Worm (Caenorhabditis elegans) whole organism, mixed stage, embryonic: ENCODE results near the gene C24H11.5.

Experiments
- M03D4.4 ChIP-seq: sonication (generic microtip); optimal IDR thresholded peaks from 2 replicates; lab custom pipeline; 2017; ENCODE audit warnings: mild to moderate bottlenecking, missing genetic modification characterization, missing compliant biosample characterization
- bed-3 ChIP-seq: fragments of 200-800 bp; sonication (Bioruptor generic); optimal IDR thresholded peaks from 3 replicates; lab custom pipeline; 2018; ENCODE audit warnings: mild to moderate bottlenecking, missing genetic modification characterization, moderate library complexity, missing compliant biosample characterization
- blmp-1 ChIP-seq: fragments of 150-350 bp; optimal IDR thresholded peaks from 2 replicates; lab custom pipeline; 2014; ENCODE audit warnings: missing biosample characterization, missing genetic modification characterization
- ceh-39 ChIP-seq: fragments of 150-350 bp; optimal IDR thresholded peaks from 2 replicates; lab custom pipeline; 2014; ENCODE audit warnings: missing biosample characterization, missing genetic modification characterization
- ceh-43 ChIP-seq: fragments of 200-800 bp; sonication (Bioruptor generic); optimal IDR thresholded peaks from 2 replicates; lab custom pipeline; 2018; ENCODE audit warnings: mild to moderate bottlenecking, missing genetic modification characterization, moderate library complexity, missing compliant biosample characterization
- ceh-83 ChIP-seq: fragments of 200-800 bp; sonication (Bioruptor generic); optimal IDR thresholded peaks from 2 replicates; lab custom pipeline; 2018; ENCODE audit warnings: mild to moderate bottlenecking, missing genetic modification characterization, missing compliant biosample characterization
- ces-1 ChIP-seq: fragments of 150-350 bp; optimal IDR thresholded peaks from 2 replicates; lab custom pipeline; 2014; ENCODE audit warnings: missing biosample characterization, missing genetic modification reagents, missing genetic modification characterization
- cnd-1 ChIP-seq: fragments of 200-800 bp; sonication (Bioruptor generic); optimal IDR thresholded peaks from 2 replicates; lab custom pipeline; 2018; ENCODE audit warnings: mild to moderate bottlenecking, missing genetic modification characterization, missing compliant biosample characterization
- drap-1 ChIP-seq: fragments of 200-800 bp; sonication (Bioruptor generic); optimal IDR thresholded peaks from 3 replicates; lab custom pipeline; 2018; ENCODE audit warnings: mild to moderate bottlenecking, missing genetic modification characterization, missing compliant biosample characterization
- elt-1 ChIP-seq: sonication (generic microtip); optimal IDR thresholded peaks from 2 replicates; lab custom pipeline; 2017; ENCODE audit warnings: missing genetic modification characterization, mild to moderate bottlenecking, missing compliant biosample characterization, antibody characterized with exemption, moderate library complexity, borderline replicate concordance; ENCODE audit not compliant: insufficient read depth
- elt-3 ChIP-seq: fragments of 150-350 bp; optimal IDR thresholded peaks from 2 replicates; lab custom pipeline; 2014; ENCODE audit warnings: missing biosample characterization, missing genetic modification characterization
- ham-2 ChIP-seq: fragments of 200-800 bp; sonication (Bioruptor generic); optimal IDR thresholded peaks from 2 replicates; lab custom pipeline; 2018; ENCODE audit warnings: mild to moderate bottlenecking, missing genetic modification characterization, missing compliant biosample characterization
- lsy-2 ChIP-seq: fragments of 150-350 bp; optimal IDR thresholded peaks from 2 replicates; lab custom pipeline; 2014; ENCODE audit warnings: missing biosample characterization, missing genetic modification characterization
- mab-5 ChIP-seq: fragments of 150-350 bp; optimal IDR thresholded peaks from 2 replicates; lab custom pipeline; 2014; ENCODE audit warnings: missing biosample characterization, missing genetic modification characterization
- nhr-12 ChIP-seq: fragments of 150-350 bp; optimal IDR thresholded peaks from 2 replicates; lab custom pipeline; 2014; ENCODE audit warnings: missing biosample characterization, missing genetic modification characterization
- nhr-2 ChIP-seq: fragments of 150-350 bp; optimal IDR thresholded peaks from 2 replicates; lab custom pipeline; 2014; ENCODE audit warnings: missing biosample characterization, missing genetic modification characterization
- nhr-237 ChIP-seq: fragments of 150-350 bp; optimal IDR thresholded peaks from 2 replicates; lab custom pipeline; 2014; ENCODE audit warnings: missing biosample characterization, missing genetic modification characterization
- nhr-28 ChIP-seq: fragments of 150-350 bp; optimal IDR thresholded peaks from 2 replicates; lab custom pipeline; 2014; ENCODE audit warnings: missing biosample characterization, missing genetic modification characterization
- pha-4 ChIP-seq: fragments of 150-350 bp; optimal IDR thresholded peaks from 2 replicates; lab custom pipeline; 2018; ENCODE audit warnings: missing biosample characterization, missing genetic modification reagents, missing genetic modification characterization
- snpc-4 ChIP-seq: fragments of 150-350 bp; optimal IDR thresholded peaks from 2 replicates; lab custom pipeline; 2014; ENCODE audit warnings: missing biosample characterization, missing genetic modification characterization
- tbx-8 ChIP-seq: fragments of 200-800 bp; sonication (Bioruptor generic); optimal IDR thresholded peaks from 2 replicates; lab custom pipeline; 2018; ENCODE audit warnings: mild to moderate bottlenecking, missing genetic modification characterization, moderate library complexity, missing compliant biosample characterization
- unc-120 ChIP-seq: sonication (generic microtip); optimal IDR thresholded peaks from 2 replicates; lab custom pipeline; 2017; ENCODE audit warnings: missing genetic modification characterization, missing compliant biosample characterization; ENCODE audit not compliant: poor library complexity, severe bottlenecking
- zip-8 ChIP-seq: fragments of 150-350 bp; optimal IDR thresholded peaks from 2 replicates; lab custom pipeline; 2014; ENCODE audit warnings: missing biosample characterization, missing genetic modification characterization
- ztf-11 ChIP-seq: fragments of 150-350 bp; optimal IDR thresholded peaks from 2 replicates; lab custom pipeline; 2014; ENCODE audit warnings: missing biosample characterization, missing genetic modification characterization

C24H11.5 gene

ce11 chrIII:11826118-11826517 is 46.1 kb downstream of the C24H11.5 start, which contains the start of gene rsp-8:
Gene rsp-8, plus strand, starts transcription at chrIII:11826418.
- TF ChIP-seq ces-1 (GFP tag; lab: Kevin White, UChicago) (no peak), mab-5 (tag; lab: Kevin White, UChicago) (no peak), bed-3 (GFP tag; lab: Kevin White, UChicago) (no peak), ceh-83 (GFP tag; lab: Kevin White, UChicago) (no peak), pha-4 (tag; lab: Kevin White, UChicago) (no peak), elt-3 (no peak), ham-2 (GFP tag; lab: Kevin White, UChicago) (no peak), nhr-12 (tag; lab: Kevin White, UChicago) (no peak), blmp-1 (tag; lab: Kevin White, UChicago) (no peak)
- TF ChIP-seq, all 35 proteins: peak for 0

ce11 chrIII:11829062-11829461 is 49.0 kb downstream of the C24H11.5 start:
- TF ChIP-seq drap-1 (GFP tag; lab: Kevin White, UChicago) (no peak), ceh-43 (GFP tag; lab: Kevin White, UChicago) (no peak), ceh-83 (GFP tag; lab: Kevin White, UChicago) (no peak), nhr-28 (tag; lab: Kevin White, UChicago) (no peak), M03D4.4 (tag; lab: Kevin White, UChicago) (no peak), zip-8 (tag; lab: Kevin White, UChicago) (no peak), nhr-2 (tag; lab: Kevin White, UChicago) (no peak), tbx-8 (GFP tag; lab: Kevin White, UChicago) (no peak), lsy-2 (tag; lab: Kevin White, UChicago) (no peak), unc-120 (tag; lab: Kevin White, UChicago) (no peak), ztf-11 (tag; lab: Kevin White, UChicago) (no peak), mab-5 (tag; lab: Kevin White, UChicago) (no peak), ceh-39 (tag; lab: Kevin White, UChicago) (no peak), elt-1 (tag; lab: Kevin White, UChicago) (no peak), cnd-1 (no peak), snpc-4 (tag; lab: Kevin White, UChicago) (no peak), nhr-237 (tag; lab: Kevin White, UChicago) (no peak)
- TF ChIP-seq, all 35 proteins: peak for 0

ce11 chrIII:11829585-11830195 is 49.7 kb downstream of the C24H11.5 start:
- TF ChIP-seq drap-1 (GFP tag; lab: Kevin White, UChicago), result no peak
